Worm (Caenorhabditis elegans): Measurements from ENCODE around the gene psf-1.

psf-1 gene

DNA sequence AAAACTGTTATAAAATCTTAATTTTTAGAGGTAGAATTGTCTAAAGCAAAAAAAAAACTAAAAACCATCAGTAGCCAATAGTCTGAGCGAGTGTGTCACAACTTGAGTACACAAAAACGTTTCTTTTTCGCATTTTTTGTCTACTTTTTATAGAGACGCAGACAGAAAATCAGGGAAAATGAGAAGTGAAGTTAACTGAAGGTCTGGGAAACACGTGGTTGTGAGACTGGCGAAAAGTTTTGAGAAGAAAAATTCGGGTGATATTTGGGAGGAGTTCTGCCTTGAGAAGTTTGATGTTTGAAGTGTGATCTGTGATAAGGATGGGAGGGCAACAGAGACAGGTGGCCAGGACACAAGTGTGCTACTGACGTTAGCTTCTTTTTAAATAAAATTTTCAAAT, 30.9 kb upstream of the psf-1 start (continued):
- TF ChIP-seq lin-15B (tag; optimal IDR thresholded peaks at IDR 0.05) (no peak), ces-1 (GFP tag; optimal IDR thresholded peaks at IDR 0.05) (no peak), F10B5.3 (tag; optimal IDR thresholded peaks at IDR 0.05) (no peak), fos-1 (tag; optimal IDR thresholded peaks at IDR 0.05) (no peak), ztf-11 (tag; optimal IDR thresholded peaks at IDR 0.05) (no peak), ZK337.2 (GFP tag; IDR thresholded peaks at IDR 0.05) (no peak), daf-16 (GFP tag; optimal IDR thresholded peaks at IDR 0.05) (peak in 1 of 2 experiments; percentile 19), daf-16 (tag; optimal IDR thresholded peaks at IDR 0.05) (peak; percentile 85), hif-1 (tag; optimal IDR thresholded peaks at IDR 0.05) (peak in 1 of 2 experiments; percentile 53), dmd-9 (GFP tag; IDR thresholded peaks at IDR 0.05) (no peak), zag-1 (tag; optimal IDR thresholded peaks at IDR 0.05) (no peak), duxl-1 (tag; optimal IDR thresholded peaks at IDR 0.05; ENCODE audit: poor library complexity) (no peak), Y75B8A.6 (GFP tag; IDR thresholded peaks at IDR 0.05) (no peak), Y105C5A.15 (GFP tag; IDR thresholded peaks at IDR 0.05) (no peak), nhr-6 (tag; optimal IDR thresholded peaks at IDR 0.05) (peak; percentile 12), lin-38 (GFP tag; IDR thresholded peaks at IDR 0.05) (0 out of 2 replicates have a peak, but pooled peaks have one; percentile 28), madf-9 (GFP tag; conservative IDR thresholded peaks at IDR 0.05) (no peak), arid-1 (GFP tag; conservative IDR thresholded peaks at IDR 0.05) (0 out of 2 replicates have a peak, but pooled peaks have one; percentile 24), mep-1 (tag; optimal IDR thresholded peaks at IDR 0.05) (peak; percentile 90), ceh-62 (tag; optimal IDR thresholded peaks at IDR 0.05) (no peak), php-3 (GFP tag; IDR thresholded peaks at IDR 0.05) (peak; percentile 46; the same call in 1 of the 2 replicates), nhr-48 (tag; optimal IDR thresholded peaks at IDR 0.05) (peak; percentile 91), nhr-25 (tag; optimal IDR thresholded peaks at IDR 0.05; ENCODE audit: borderline replicate concordance, insufficient read depth) (peak; percentile 7), jun-1 (tag; optimal IDR thresholded peaks at IDR 0.05) (no peak), R02D3.7 (tag; optimal IDR thresholded peaks at IDR 0.05) (no peak), F49E8.2 (tag; optimal IDR thresholded peaks at IDR 0.05; ENCODE audit: borderline replicate concordance) (no peak), hlh-11 (tag; optimal IDR thresholded peaks at IDR 0.05) (peak; percentile 94), lsy-2 (tag; optimal IDR thresholded peaks at IDR 0.05) (peak; percentile 7 to 88), vab-7 (GFP tag; IDR thresholded peaks at IDR 0.05) (no peak), snpc-4 (tag; optimal IDR thresholded peaks at IDR 0.05) (no peak), pha-4 (GFP tag; IDR thresholded peaks at IDR 0.05) (no peak), pha-4 (tag; optimal IDR thresholded peaks at IDR 0.05) (peak; percentile 33), saeg-2 (GFP tag; IDR thresholded peaks at IDR 0.05) (no peak), dmd-8 (GFP tag; IDR thresholded peaks at IDR 0.05) (no peak), daf-8 (GFP tag; IDR thresholded peaks at IDR 0.05) (no peak), set-16 (GFP tag; IDR thresholded peaks at IDR 0.05) (no peak), tag-97 (GFP tag; IDR thresholded peaks at IDR 0.05) (no peak), zip-11 (GFP tag; IDR thresholded peaks at IDR 0.05) (no peak), unc-62 (GFP tag; optimal IDR thresholded peaks at IDR 0.05 in 1 of 2) (peak in 1 of 2 experiments; percentile 64), unc-62 (tag; optimal IDR thresholded peaks at IDR 0.05) (no peak), lin-29 (GFP tag; IDR thresholded peaks at IDR 0.05) (0 out of 2 replicates have a peak, but pooled peaks have one; percentile 14), mdt-29 (GFP tag; IDR thresholded peaks at IDR 0.05) (no peak), zfp-3 (GFP tag; conservative IDR thresholded peaks at IDR 0.05) (no peak), unc-39 (tag; optimal IDR thresholded peaks at IDR 0.05) (no peak), rbr-2 (tag; optimal IDR thresholded peaks at IDR 0.05) (no peak), dpl-1 (GFP tag; optimal IDR thresholded peaks at IDR 0.05) (peak; percentile 64), ZK546.5 (tag; optimal IDR thresholded peaks at IDR 0.05) (no peak), dve-1 (tag; optimal IDR thresholded peaks at IDR 0.05; ENCODE audit: insufficient read depth) (peak; percentile 92), nhr-11 (tag; optimal IDR thresholded peaks at IDR 0.05) (peak; percentile 99), nhr-102 (tag; optimal IDR thresholded peaks at IDR 0.05) (peak; percentile 73), ctbp-1 (GFP tag; IDR thresholded peaks at IDR 0.05) (no peak), D1046.2 (GFP tag; IDR thresholded peaks at IDR 0.05) (no peak)

Measured in whole organism, L4 larva.